Fruit fly (Drosophila melanogaster): Measurements from ENCODE around the gene kdn.

kdn gene

DNA sequence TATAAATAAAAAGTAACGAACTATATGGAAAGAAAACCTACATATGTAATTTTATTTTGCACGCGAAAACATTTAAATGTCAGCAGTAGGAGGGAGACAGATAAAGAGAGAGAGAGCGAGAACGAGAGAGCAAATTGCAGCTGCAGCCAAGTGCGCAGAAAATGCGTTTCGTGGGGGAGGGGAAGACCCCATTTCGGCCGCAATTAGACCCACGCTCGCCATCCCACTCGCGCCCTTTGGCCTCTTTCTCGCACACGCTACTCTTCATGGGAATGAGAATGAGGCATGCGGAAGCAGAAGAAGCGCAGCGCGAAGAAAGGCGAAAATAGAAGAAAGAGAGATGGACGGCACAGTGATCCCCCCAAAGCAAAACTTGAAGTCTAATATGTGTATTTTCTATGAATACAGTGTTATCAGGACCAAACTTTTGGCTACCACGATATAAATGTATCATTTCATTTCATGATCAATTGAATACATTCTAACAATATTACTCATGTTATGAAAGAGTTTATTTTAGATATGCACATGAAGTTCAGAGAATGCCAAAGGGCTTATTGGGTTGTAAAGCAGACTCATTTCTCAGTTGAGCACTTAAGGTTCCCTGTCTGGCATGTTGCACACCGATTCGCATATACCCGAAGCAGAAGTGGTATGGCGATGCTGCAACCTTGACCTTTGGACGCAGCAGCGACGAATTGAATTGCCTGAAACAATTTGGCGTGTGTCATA, 17.3 kb upstream of the kdn start:
- TF ChIP-seq insv (optimal IDR thresholded peaks at IDR 0.05) (no peak), Sin3A (optimal IDR thresholded peaks at IDR 0.05) (no peak), h (optimal IDR thresholded peaks at IDR 0.05) (no peak), ttk (optimal IDR thresholded peaks at IDR 0.05) (no peak), psq (optimal IDR thresholded peaks at IDR 0.05) (no peak), Myc (optimal IDR thresholded peaks at IDR 0.05) (no peak)

DNA sequence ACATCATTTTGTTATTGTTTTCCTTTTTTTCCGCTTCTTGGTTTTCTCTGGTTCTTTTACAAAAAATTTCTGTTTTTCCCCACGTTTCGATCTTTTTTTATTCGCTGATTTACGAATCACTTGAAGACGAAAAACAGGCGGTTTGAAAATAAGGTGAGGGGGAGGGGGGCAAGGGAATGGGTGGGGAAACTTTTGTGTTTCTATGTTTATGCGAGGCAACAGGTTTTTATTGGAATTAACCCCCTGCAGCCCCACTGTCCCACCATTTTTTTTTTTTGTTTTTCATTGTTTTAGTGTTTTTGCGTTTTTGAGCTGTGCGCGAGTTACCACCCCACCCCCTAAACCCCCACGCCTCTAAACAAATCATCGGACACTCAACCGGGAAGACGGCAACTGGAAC, 15.5 kb upstream of the kdn start:
- no peak for TF ChIP-seq Myc (optimal IDR thresholded peaks at IDR 0.05)

DNA sequence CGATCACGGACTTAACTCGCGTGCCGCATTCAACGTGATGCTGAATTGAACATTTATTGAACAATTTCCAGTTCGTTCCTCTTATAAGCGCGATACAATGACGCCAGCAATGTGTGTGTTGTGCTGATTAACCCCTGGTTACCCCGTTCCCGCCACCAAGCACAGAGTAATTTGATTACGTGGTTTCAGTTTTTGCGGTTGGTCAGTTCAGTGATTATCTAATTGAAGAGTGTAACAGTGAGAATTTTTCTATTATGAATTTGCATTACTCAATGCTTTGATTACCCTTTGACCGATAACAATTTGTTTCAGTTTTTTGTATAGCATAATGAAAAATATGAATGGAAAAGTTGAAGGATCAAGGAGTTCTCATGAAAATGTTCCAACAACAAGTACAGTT, 12.7 kb upstream of the kdn start, which contains the start of gene CG3842:
TSS of gene CG3842 (plus strand) at position 61 of the 400 bp plus-strand sequence.
- no peak for TF ChIP-seq insv (optimal IDR thresholded peaks at IDR 0.05)
- TF ChIP-seq Myc (optimal IDR thresholded peaks at IDR 0.05), result no peak
- no peak for TF ChIP-seq Sin3A (optimal IDR thresholded peaks at IDR 0.05)
- no peak for TF ChIP-seq psq (optimal IDR thresholded peaks at IDR 0.05)
- TF ChIP-seq h (optimal IDR thresholded peaks at IDR 0.05), result no peak

DNA sequence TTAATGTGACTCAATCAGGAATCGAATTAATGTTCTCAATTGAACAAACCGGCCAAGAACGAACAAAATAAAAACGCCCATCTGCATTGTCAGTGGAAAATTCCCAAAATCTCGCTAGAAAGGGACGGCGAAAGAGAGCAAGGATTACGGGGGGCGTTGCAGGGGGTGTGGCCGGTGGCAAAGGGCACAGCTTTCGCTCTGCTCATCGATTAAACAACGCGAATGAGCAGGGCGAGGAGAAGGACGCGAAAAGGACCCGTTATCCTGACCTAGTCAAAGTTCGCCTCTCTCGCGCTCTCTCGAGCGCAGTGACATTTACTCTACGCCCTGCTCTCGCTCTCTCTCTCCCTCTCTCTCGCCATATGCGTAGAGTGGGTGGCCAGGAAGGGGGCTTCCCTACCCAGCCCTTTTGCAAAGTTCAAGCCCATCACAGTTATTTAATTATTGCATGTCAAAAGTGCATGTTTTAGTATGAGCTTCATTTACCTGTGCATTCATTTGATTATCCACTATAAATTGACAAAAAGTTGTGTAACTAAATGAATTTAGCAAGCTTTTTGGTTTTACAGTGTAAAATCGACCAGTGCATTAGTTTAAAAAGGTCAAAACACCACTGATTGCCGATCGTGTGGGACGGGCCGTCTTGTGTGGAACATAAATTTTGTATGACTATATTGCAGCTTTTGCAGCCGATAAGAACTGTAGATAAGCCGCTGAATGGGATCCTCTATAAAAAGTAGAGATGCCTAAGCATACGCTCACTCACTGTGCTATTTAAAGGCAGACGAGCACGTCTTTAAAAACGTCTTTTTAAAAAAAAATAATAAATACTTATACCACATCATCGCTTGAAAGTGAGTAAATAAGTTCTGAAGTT, 11.5 kb upstream of the kdn start:
- TF ChIP-seq insv (optimal IDR thresholded peaks at IDR 0.05), result no peak
- no peak for TF ChIP-seq ttk (optimal IDR thresholded peaks at IDR 0.05)
- TF ChIP-seq Sin3A (optimal IDR thresholded peaks at IDR 0.05), result no peak
- TF ChIP-seq psq (optimal IDR thresholded peaks at IDR 0.05), result no peak
- TF ChIP-seq h (optimal IDR thresholded peaks at IDR 0.05), result no peak
- TF ChIP-seq Myc (optimal IDR thresholded peaks at IDR 0.05), result no peak

DNA sequence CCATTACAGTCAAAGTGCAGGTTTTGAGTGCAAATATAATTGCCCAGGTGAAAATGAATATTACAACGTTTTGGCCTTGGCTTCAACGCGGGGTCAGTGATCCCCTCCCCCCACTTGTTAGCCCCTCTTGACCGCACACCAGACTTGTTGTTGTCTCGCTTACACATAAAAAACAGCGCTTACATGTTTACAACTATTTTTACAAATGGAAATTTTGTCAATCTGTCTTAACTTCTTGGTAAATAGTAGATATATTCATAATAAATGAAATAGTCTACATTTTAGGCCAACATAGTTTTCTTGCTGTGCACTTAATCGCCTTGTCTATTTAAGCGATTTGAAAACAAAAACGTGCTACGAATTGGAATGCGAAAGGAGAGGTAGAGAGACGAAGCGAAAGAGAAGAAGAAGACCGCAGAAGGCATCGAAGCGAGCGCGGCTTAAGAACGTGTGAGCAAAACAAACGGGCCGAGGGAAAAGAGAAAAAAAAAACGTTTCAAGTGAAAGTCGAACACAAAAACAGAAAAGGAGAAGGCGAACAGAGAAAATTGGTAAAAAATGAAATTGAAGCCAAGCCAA, 10.4 kb upstream of the kdn start:
- TF ChIP-seq insv (optimal IDR thresholded peaks at IDR 0.05) (no peak), h (optimal IDR thresholded peaks at IDR 0.05) (no peak), Sin3A (optimal IDR thresholded peaks at IDR 0.05) (no peak), ttk (optimal IDR thresholded peaks at IDR 0.05) (no peak)

DNA sequence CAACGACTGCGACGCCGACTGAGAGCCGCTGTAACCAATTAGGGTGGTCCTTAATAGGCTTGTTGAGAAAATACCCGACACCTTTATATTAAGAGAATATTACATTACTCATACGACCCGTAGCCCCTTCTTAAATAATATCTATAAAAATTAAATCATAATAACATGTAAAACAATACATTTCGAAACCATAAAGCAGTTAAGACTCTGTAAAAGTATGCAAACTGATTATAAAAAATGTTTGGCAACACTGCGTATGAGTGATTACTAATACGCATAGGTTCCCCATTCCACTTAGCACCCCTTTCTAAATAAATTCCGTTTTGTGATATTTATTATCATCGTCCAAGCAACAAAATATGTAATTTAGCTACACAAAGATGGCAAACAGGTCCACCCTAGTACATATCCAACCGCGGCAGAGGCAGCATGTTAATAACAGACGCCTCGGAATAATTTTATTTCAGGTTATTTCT, 9.8 kb upstream of the kdn start:
- TF ChIP-seq Myc (optimal IDR thresholded peaks at IDR 0.05) (no peak), ttk (optimal IDR thresholded peaks at IDR 0.05) (no peak), h (optimal IDR thresholded peaks at IDR 0.05) (no peak), insv (optimal IDR thresholded peaks at IDR 0.05) (no peak), psq (optimal IDR thresholded peaks at IDR 0.05) (no peak), Sin3A (optimal IDR thresholded peaks at IDR 0.05) (no peak)

DNA sequence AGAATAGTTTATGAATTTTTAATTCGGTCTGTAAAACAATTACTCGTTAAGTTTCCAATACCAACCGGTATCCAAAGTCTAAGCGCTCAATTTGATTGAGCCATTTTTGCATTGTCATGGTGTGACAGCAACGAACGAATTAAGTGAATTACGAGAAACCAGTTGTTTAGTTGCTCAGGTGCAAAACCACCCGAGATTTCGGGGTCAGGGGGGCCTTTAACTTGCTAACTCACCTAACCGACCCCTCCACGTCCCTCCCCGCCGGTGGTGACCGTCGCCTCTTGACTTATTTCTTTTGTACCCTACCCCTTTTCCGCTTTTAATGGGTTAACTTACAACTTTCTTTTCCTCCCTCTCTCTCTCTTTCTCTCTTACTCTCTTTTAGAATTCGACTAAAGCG, 8.8 kb upstream of the kdn start:
- TF ChIP-seq insv (optimal IDR thresholded peaks at IDR 0.05) (no peak), Sin3A (optimal IDR thresholded peaks at IDR 0.05) (no peak), h (optimal IDR thresholded peaks at IDR 0.05) (no peak), psq (optimal IDR thresholded peaks at IDR 0.05) (no peak), Myc (optimal IDR thresholded peaks at IDR 0.05) (no peak), ttk (optimal IDR thresholded peaks at IDR 0.05) (no peak)

DNA sequence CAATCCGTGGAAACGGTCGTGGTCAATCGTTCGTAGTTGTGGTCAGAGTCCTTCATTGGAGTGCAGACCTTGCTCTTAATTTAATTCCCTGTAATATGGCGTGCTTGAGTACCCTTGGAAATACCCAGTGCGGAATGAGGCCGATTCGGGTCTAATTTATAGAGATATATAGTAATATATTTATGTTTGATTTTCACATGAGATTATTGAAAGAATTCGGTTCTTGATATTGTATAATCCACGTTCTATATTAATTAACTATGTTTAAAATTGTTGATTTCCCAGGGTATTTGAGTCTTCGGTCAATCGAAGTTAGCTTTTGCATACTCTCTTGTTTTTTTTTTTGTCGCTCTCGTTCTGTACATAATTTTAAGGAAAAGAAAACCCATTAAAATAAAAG, 7.1 kb upstream of the kdn start:
- TF ChIP-seq insv (optimal IDR thresholded peaks at IDR 0.05) (no peak), ttk (optimal IDR thresholded peaks at IDR 0.05) (no peak), Myc (optimal IDR thresholded peaks at IDR 0.05) (no peak), Sin3A (optimal IDR thresholded peaks at IDR 0.05) (no peak), psq (optimal IDR thresholded peaks at IDR 0.05) (no peak), h (optimal IDR thresholded peaks at IDR 0.05) (no peak)

DNA sequence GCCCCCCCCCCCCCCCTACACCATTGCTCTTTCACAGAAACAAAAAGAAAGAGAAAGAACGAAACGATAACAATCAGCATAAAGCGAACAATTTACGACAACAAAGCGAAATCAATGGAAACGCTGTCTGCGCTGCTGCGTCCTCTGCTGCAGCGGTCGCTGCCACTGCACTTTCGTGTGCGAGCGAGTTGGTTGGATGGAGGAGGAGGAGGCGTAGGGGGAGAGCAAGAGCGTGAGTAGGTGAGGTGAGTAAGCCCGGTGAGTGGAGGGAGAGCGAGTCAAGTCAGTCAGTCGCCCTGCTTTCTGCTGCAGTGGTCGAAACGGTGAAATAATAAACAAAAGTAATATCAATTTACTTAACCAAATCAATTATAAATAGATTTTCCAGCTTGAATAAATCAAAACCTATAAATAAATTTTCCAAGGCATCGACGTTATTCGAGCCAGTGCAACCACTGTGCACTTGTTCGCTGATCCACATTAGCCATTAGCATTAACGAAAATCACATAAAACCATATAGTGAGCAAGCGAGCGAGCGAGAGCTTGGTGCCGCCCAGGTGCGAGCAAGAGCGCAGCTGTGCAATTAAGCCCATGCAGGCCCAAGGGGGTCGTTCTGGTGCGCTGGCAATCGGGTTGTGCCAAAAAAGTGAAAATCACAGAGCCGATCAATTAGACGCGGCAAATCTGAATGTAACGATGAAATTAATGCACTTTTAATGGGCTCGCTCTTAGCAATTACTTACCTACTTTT, 6.5 kb upstream of the kdn start:
- TF ChIP-seq psq (optimal IDR thresholded peaks at IDR 0.05), result no peak
- no peak for TF ChIP-seq Myc (optimal IDR thresholded peaks at IDR 0.05)
- TF ChIP-seq Sin3A (optimal IDR thresholded peaks at IDR 0.05), result no peak
- TF ChIP-seq h (optimal IDR thresholded peaks at IDR 0.05), result no peak
- TF ChIP-seq ttk (optimal IDR thresholded peaks at IDR 0.05), result no peak
- TF ChIP-seq insv (optimal IDR thresholded peaks at IDR 0.05), result no peak

DNA sequence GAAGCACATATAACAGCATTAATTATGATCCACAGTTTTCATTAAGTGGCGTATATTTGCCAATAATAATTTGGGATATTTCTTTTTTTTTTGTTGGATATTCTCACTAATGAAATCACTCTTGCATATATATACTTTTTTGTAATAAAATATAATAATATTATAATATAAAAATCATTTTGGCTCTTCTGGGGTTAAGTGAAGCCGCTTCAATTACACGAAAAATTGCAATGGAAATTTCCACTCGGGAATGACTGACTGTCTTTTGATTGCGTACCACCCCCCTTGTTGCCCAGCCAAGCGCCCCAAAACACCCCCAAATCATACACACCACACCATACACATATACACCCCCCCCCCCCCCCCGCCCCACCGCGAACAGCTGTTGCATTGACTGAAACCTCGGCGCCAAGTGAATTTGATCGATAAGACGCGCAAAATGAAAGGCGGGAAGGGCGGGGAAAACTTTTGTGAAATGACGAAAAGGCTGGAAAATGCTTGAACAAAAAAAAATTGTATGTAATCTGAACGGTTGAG, 5.8 kb upstream of the kdn start:
- no peak for TF ChIP-seq psq (optimal IDR thresholded peaks at IDR 0.05)
- TF ChIP-seq ttk (optimal IDR thresholded peaks at IDR 0.05), result no peak
- no peak for TF ChIP-seq Sin3A (optimal IDR thresholded peaks at IDR 0.05)

DNA sequence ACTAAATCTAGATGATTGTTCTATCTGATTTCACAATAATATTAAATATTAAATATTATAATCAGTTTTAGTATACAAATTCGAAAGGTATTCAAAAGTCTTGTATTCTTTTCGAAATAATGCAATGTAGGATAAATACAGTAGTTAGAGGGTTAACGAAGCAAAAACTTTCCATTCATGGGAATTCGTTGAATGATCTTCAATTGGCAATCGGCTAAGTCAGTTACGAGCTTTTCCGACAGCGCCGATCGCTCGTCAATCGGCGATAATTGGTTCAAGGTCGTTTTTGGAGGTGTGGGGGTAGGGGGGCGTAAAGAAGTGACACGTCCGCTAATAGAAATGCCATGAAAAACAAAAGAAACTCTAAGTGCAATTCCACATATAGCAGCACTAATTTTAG, 4.3 kb upstream of the kdn start:
- no peak for TF ChIP-seq Myc (optimal IDR thresholded peaks at IDR 0.05)
- TF ChIP-seq insv (optimal IDR thresholded peaks at IDR 0.05), result no peak
- TF ChIP-seq ttk (optimal IDR thresholded peaks at IDR 0.05), result no peak
- no peak for TF ChIP-seq psq (optimal IDR thresholded peaks at IDR 0.05)
- TF ChIP-seq Sin3A (optimal IDR thresholded peaks at IDR 0.05), result no peak
- no peak for TF ChIP-seq h (optimal IDR thresholded peaks at IDR 0.05)
